Worm (Caenorhabditis elegans) whole organism, young adult: Measurements from ENCODE around the gene sre-38.

ENCODE experiments used
- Y53G8AR.9 ChIP-seq: fragments of 200-800 bp; sonication (Bioruptor generic); conservative IDR thresholded peaks from 2 replicates; pipeline ENCODE4 v1.3.6; 2022; ENCODE audit warnings: missing genetic modification reagents, missing genetic modification characterization, missing compliant biosample characterization
- ets-4 ChIP-seq: fragments of 200-800 bp; sonication (Bioruptor generic); optimal IDR thresholded peaks from 2 replicates; lab custom pipeline; 2018; ENCODE audit warnings: mild to moderate bottlenecking, missing genetic modification characterization, missing compliant biosample characterization
- mcd-1 ChIP-seq: fragments of 200-800 bp; sonication (Bioruptor generic); IDR thresholded peaks from 2 replicates; pipeline ENCODE4 v1.3.6; 2022; ENCODE audit warnings: missing genetic modification reagents, missing genetic modification characterization, missing compliant biosample characterization
- nhr-27 ChIP-seq: fragments of 200-800 bp; sonication (Bioruptor generic); optimal IDR thresholded peaks from 2 replicates; lab custom pipeline; 2018; ENCODE audit warnings: mild to moderate bottlenecking, missing genetic modification characterization, moderate library complexity, missing compliant biosample characterization
- rpc-1 ChIP-seq, 2 experiments: fragments of 150-350 bp in 1 of 2; sonication (generic microtip) in 1 of 2; optimal IDR thresholded peaks; 2 replicates each; lab custom pipeline; 2014 to 2018; ENCODE audit warnings: missing biosample characterization in 1 of 2, missing genetic modification characterization in 1 of 2, missing genetic modification reagents in 1 of 2, missing genotype in 1 of 2
- snpc-4 ChIP-seq, 5 experiments: fragments of 150-350 bp in 1 of 5; sonication (generic microtip) in 4 of 5; optimal IDR thresholded peaks; 2 replicates each; lab custom pipeline; 2014 to 2018; ENCODE audit warnings: missing genetic modification characterization in 5 of 5, missing biosample characterization in 3 of 5, antibody characterized with exemption in 2 of 5, mild to moderate bottlenecking in 2 of 5, missing compliant biosample characterization in 2 of 5, missing genotype in 2 of 5, moderate library complexity in 2 of 5, missing genetic modification reagents in 1 of 5
- zim-3 ChIP-seq: sonication (generic microtip); optimal IDR thresholded peaks from 2 replicates; lab custom pipeline; 2017; ENCODE audit warnings: mild to moderate bottlenecking, missing genetic modification characterization, moderate library complexity, missing compliant biosample characterization

DNA sequence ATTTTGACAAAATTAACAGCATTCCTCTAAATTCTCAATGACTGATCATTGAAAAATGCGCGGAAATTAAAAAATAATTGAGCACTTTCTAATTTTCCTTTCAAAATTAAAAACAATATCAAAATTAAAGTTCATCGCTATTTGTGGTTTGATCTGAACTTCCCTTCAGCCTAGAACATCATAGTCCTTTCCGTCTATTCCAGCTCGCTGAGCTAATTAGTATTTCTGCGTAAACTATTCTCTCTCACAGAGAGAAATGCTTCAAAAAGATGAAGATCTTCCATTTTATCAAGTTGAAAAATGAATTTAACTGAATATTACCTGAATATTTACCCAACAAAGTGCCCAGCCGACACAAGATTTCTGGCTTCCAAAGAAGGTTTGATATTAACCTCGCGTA is 49.7 kb downstream of the sre-38 start, which contains the start of gene srh-68:
- TF ChIP-seq ets-4 (GFP tag; lab: Kevin White, UChicago) (no peak), zim-3 (no peak), rpc-1 (optimal IDR thresholded peaks at IDR 0.05; lab: Kevin White, UChicago) (no peak), rpc-1 (tag; optimal IDR thresholded peaks at IDR 0.05; lab: Kevin White, UChicago) (no peak), snpc-4 (GFP tag; optimal IDR thresholded peaks at IDR 0.05; lab: Kevin White, UChicago) (no peak), snpc-4 (tag; optimal IDR thresholded peaks at IDR 0.05; lab: Kevin White, UChicago) (no peak), Y53G8AR.9 (GFP tag; lab: Robert Waterston, UW) (no peak), mcd-1 (GFP tag; lab: Robert Waterston, UW) (no peak), nhr-27 (no peak)
